Worm (Caenorhabditis elegans) whole organism, late embryonic: Measurements from ENCODE around the gene snrp-3.

Experiments
- C08G9.2 ChIP-seq: sonication (generic microtip); optimal IDR thresholded peaks from 2 replicates; lab custom pipeline; 2016; ENCODE audit warnings: mild to moderate bottlenecking, missing genetic modification characterization, moderate library complexity, missing compliant biosample characterization
- K02D7.2 ChIP-seq: sonication (generic microtip); optimal IDR thresholded peaks from 2 replicates; lab custom pipeline; 2017; ENCODE audit warnings: mild to moderate bottlenecking, missing genetic modification characterization, missing compliant biosample characterization
- T23F11.4 ChIP-seq: fragments of 200-800 bp; sonication (Bioruptor generic); optimal IDR thresholded peaks from 2 replicates; lab custom pipeline; 2018; ENCODE audit warnings: mild to moderate bottlenecking, missing genetic modification characterization, missing compliant biosample characterization
- Y22D7AL.16 ChIP-seq: sonication (generic microtip); optimal IDR thresholded peaks from 2 replicates; lab custom pipeline; 2016; ENCODE audit warnings: missing genetic modification characterization, missing compliant biosample characterization
- ceh-19 ChIP-seq: fragments of 200-800 bp; sonication (Bioruptor generic); optimal IDR thresholded peaks from 2 replicates; lab custom pipeline; 2018; ENCODE audit warnings: mild to moderate bottlenecking, missing genetic modification characterization, missing compliant biosample characterization
- ceh-22 ChIP-seq: sonication (generic microtip); optimal IDR thresholded peaks from 2 replicates; lab custom pipeline; 2017; ENCODE audit warnings: missing biosample characterization, missing genetic modification characterization
- ceh-45 ChIP-seq: fragments of 200-800 bp; sonication (Bioruptor generic); IDR thresholded peaks from 2 replicates; pipeline ENCODE4 v1.3.6; 2022; ENCODE audit warnings: missing genetic modification reagents, missing genetic modification characterization, missing compliant biosample characterization
- ceh-6 ChIP-seq: fragments of 200-800 bp; sonication (Bioruptor generic); optimal IDR thresholded peaks from 2 replicates; lab custom pipeline; 2018; ENCODE audit warnings: mild to moderate bottlenecking, missing genetic modification characterization, missing compliant biosample characterization
- ceh-9 ChIP-seq: sonication (generic microtip); optimal IDR thresholded peaks from 2 replicates; lab custom pipeline; 2016; ENCODE audit warnings: mild to moderate bottlenecking, missing genetic modification characterization, inconsistent platforms, missing compliant biosample characterization
- che-1 ChIP-seq: sonication (generic microtip); optimal IDR thresholded peaks from 2 replicates; lab custom pipeline; 2016; ENCODE audit warnings: mild to moderate bottlenecking, missing genetic modification characterization, missing compliant biosample characterization
- dmd-4 ChIP-seq: sonication (generic microtip); optimal IDR thresholded peaks from 2 replicates; lab custom pipeline; 2016; ENCODE audit warnings: borderline replicate concordance, missing genetic modification characterization, missing compliant biosample characterization
- ets-4 ChIP-seq: sonication (generic microtip); optimal IDR thresholded peaks from 2 replicates; lab custom pipeline; 2016; ENCODE audit warnings: missing genetic modification characterization, missing compliant biosample characterization
- eyg-1 ChIP-seq: sonication (generic microtip); optimal IDR thresholded peaks from 2 replicates; lab custom pipeline; 2016; ENCODE audit warnings: missing genotype, missing genetic modification characterization, missing compliant biosample characterization
- fax-1 ChIP-seq: sonication (generic microtip); optimal IDR thresholded peaks from 2 replicates; lab custom pipeline; 2016; ENCODE audit warnings: missing genotype, missing genetic modification characterization, missing compliant biosample characterization
- fkh-6 ChIP-seq: sonication (generic microtip); optimal IDR thresholded peaks from 2 replicates; lab custom pipeline; 2016; ENCODE audit warnings: missing genetic modification characterization, missing compliant biosample characterization
- hlh-13 ChIP-seq: fragments of 200-800 bp; sonication (Bioruptor generic); optimal IDR thresholded peaks from 2 replicates; lab custom pipeline; 2018; ENCODE audit warnings: mild to moderate bottlenecking, missing genetic modification characterization, missing compliant biosample characterization
- hlh-15 ChIP-seq: sonication (generic microtip); optimal IDR thresholded peaks from 2 replicates; lab custom pipeline; 2016; ENCODE audit warnings: missing genetic modification characterization, missing compliant biosample characterization
- hlh-30 ChIP-seq: sonication (generic microtip); optimal IDR thresholded peaks from 2 replicates; lab custom pipeline; 2017; ENCODE audit warnings: antibody characterized with exemption, missing genetic modification characterization, missing compliant biosample characterization; ENCODE audit not compliant: insufficient read depth
- lim-6 ChIP-seq: sonication (generic microtip); optimal IDR thresholded peaks from 2 replicates; lab custom pipeline; 2016; ENCODE audit warnings: missing genetic modification characterization, missing compliant biosample characterization
- lin-11 ChIP-seq: fragments of 200-800 bp; sonication (Bioruptor generic); optimal IDR thresholded peaks from 2 replicates; lab custom pipeline; 2018; ENCODE audit warnings: mild to moderate bottlenecking, missing genetic modification characterization, missing compliant biosample characterization
- madf-2 ChIP-seq: sonication (generic microtip); optimal IDR thresholded peaks from 2 replicates; lab custom pipeline; 2017; ENCODE audit warnings: missing genetic modification characterization, missing compliant biosample characterization
- nfya-1 ChIP-seq: sonication (generic microtip); optimal IDR thresholded peaks from 2 replicates; lab custom pipeline; 2017; ENCODE audit warnings: missing genetic modification characterization, mild to moderate bottlenecking, missing compliant biosample characterization, antibody characterized with exemption, moderate library complexity
- npax-4 ChIP-seq: sonication (generic microtip); optimal IDR thresholded peaks from 2 replicates; lab custom pipeline; 2016; ENCODE audit warnings: missing genetic modification characterization, missing compliant biosample characterization
- odd-2 ChIP-seq: sonication (generic microtip); optimal IDR thresholded peaks from 2 replicates; lab custom pipeline; 2017; ENCODE audit warnings: antibody characterized with exemption, mild to moderate bottlenecking, missing genetic modification characterization, missing compliant biosample characterization
- pat-9 ChIP-seq: fragments of 200-800 bp; sonication (Bioruptor generic); optimal IDR thresholded peaks from 2 replicates; lab custom pipeline; 2018; ENCODE audit warnings: mild to moderate bottlenecking, missing genetic modification characterization, moderate library complexity, missing compliant biosample characterization
- pax-1 ChIP-seq: fragments of 150-350 bp; optimal IDR thresholded peaks from 2 replicates; lab custom pipeline; 2014; ENCODE audit warnings: missing biosample characterization, missing genetic modification characterization
- pqm-1 ChIP-seq: sonication (generic microtip); optimal IDR thresholded peaks from 2 replicates; lab custom pipeline; 2016; ENCODE audit warnings: missing genetic modification characterization, missing compliant biosample characterization
- rnt-1 ChIP-seq: sonication (generic microtip); optimal IDR thresholded peaks from 2 replicates; lab custom pipeline; 2016; ENCODE audit warnings: missing genetic modification characterization, missing compliant biosample characterization
- sdc-2 ChIP-seq: sonication (generic microtip); optimal IDR thresholded peaks from 2 replicates; lab custom pipeline; 2016; ENCODE audit warnings: missing genotype, missing genetic modification characterization, missing compliant biosample characterization
- sox-4 ChIP-seq: sonication (generic microtip); optimal IDR thresholded peaks from 2 replicates; lab custom pipeline; 2017; ENCODE audit warnings: mild to moderate bottlenecking, missing genetic modification characterization, inconsistent platforms, missing compliant biosample characterization
- syd-9 ChIP-seq: sonication (generic microtip); optimal IDR thresholded peaks from 2 replicates; lab custom pipeline; 2016; ENCODE audit warnings: mild to moderate bottlenecking, missing genetic modification characterization, moderate library complexity, missing compliant biosample characterization
- tbx-7 ChIP-seq: sonication (generic microtip); optimal IDR thresholded peaks from 2 replicates; lab custom pipeline; 2016; ENCODE audit warnings: missing genotype, missing genetic modification characterization, missing compliant biosample characterization
- ttx-3 ChIP-seq: sonication (generic microtip); optimal IDR thresholded peaks from 2 replicates; lab custom pipeline; 2016; ENCODE audit warnings: missing genetic modification reagents, missing genetic modification characterization, missing compliant biosample characterization
- unc-86 ChIP-seq: sonication (generic microtip); optimal IDR thresholded peaks from 2 replicates; lab custom pipeline; 2016; ENCODE audit warnings: missing genetic modification characterization, missing compliant biosample characterization
- zip-5 ChIP-seq: sonication (generic microtip); optimal IDR thresholded peaks from 2 replicates; lab custom pipeline; 2016; ENCODE audit warnings: missing genetic modification characterization, missing compliant biosample characterization

Gene snrp-3

DNA sequence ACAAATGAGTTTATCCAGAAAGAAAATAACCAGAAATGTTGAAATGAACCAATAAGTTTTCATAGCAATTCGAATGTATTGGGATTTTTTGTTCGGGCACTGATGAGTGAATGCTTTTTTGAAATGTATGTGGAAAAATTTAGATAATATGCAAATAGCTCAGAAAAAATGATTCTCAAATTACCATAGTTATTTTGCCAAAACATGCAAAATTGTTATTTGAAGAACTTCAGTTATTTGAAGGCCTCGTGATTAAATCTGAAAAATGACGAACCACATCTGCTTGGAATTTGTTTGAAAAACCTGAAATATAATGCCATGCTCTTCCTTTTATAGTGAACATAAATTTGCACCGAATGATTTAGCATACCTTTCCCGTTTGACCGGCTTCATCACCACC, 29.5 kb downstream of the snrp-3 start, which contains the start of gene C49C8.6:
TSS of gene C49C8.6 (minus strand) at position 101 of the 400 bp plus-strand sequence.
- TF ChIP-seq hlh-13 (GFP tag; lab: Kevin White, UChicago) (no peak), K02D7.2 (tag; lab: Kevin White, UChicago) (no peak), madf-2 (tag; lab: Kevin White, UChicago) (no peak), T23F11.4 (GFP tag; lab: Kevin White, UChicago) (no peak), sox-4 (tag; lab: Kevin White, UChicago) (no peak), pat-9 (tag; lab: Kevin White, UChicago) (no peak), npax-4 (tag; lab: Kevin White, UChicago) (no peak), syd-9 (tag; lab: Kevin White, UChicago) (no peak), fax-1 (tag; lab: Kevin White, UChicago) (no peak), ets-4 (tag; lab: Kevin White, UChicago) (no peak), ceh-45 (GFP tag; lab: Robert Waterston, UW) (no peak), ceh-9 (tag; lab: Kevin White, UChicago) (no peak), zip-5 (tag; lab: Kevin White, UChicago) (no peak), eyg-1 (tag; lab: Kevin White, UChicago) (no peak), fkh-6 (no peak), hlh-15 (no peak)

DNA sequence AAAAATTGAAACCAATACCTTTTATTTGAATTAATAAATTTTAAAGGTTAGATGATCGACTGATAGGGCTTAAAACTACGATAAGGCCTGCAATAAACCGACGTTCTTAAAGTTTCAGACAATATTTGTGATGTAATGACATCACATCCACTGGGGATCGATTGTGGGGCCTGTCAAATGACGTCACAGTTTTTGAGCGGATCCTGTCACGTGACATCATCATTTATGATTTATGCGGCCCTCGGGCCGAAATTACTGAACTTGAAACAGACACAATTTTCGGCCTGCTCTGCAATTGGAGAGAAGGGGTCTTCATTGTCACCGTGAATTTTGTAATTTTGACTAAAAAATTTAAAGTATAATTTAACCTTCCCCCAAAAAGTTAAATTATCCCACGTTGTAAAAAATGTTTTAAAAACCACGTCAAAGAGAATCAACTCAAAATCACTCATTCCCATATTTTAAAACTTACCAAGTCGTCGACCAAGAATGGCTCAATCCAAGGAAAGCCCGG, 33.4 kb downstream of the snrp-3 start, which contains the start of gene C49C8.1:
TSS of gene C49C8.1 (plus strand) at position 464 of the 514 bp plus-strand sequence.
- no peak for TF ChIP-seq odd-2
- no peak for TF ChIP-seq ceh-6 (GFP tag; lab: Kevin White, UChicago)
- peak; percentile 6 for TF ChIP-seq hlh-30 (tag; lab: Kevin White, UChicago)
- TF ChIP-seq pqm-1 (tag; lab: Kevin White, UChicago), result no peak
- TF ChIP-seq sdc-2 (tag; lab: Kevin White, UChicago), result no peak
- TF ChIP-seq C08G9.2 (tag; lab: Kevin White, UChicago), result no peak

DNA sequence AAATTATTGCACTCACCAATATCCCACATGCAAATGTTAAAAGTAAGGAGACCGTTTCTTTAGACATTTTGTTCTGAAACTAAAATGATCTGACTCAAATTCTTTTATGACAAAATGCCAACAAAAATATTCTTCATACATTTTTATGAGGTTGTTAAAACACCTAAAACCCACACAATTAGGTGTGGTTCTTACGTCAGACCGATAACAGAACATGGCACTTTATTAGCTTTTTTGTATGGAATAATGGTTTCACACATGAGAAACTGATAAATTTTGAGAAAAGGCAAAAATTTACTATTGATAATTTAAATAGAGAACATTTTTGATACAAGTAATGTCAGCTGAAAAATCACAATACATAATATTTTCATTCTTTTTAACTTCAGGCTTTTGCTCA, 34.0 kb downstream of the snrp-3 start, which contains the start of gene C49C8.5:
TSS of gene C49C8.5 (minus strand) at position 73 of the 400 bp plus-strand sequence.
- no peak for TF ChIP-seq che-1 (tag; lab: Kevin White, UChicago)
- TF ChIP-seq ceh-22, result no peak
- TF ChIP-seq lim-6 (tag; lab: Kevin White, UChicago), result no peak
- TF ChIP-seq rnt-1 (tag; lab: Kevin White, UChicago), result no peak
- no peak for TF ChIP-seq unc-86
- TF ChIP-seq ttx-3 (tag; lab: Kevin White, UChicago), result no peak
- no peak for TF ChIP-seq ceh-19 (GFP tag; lab: Kevin White, UChicago)
- TF ChIP-seq odd-2, result no peak
- no peak for TF ChIP-seq npax-4 (tag; lab: Kevin White, UChicago)
- no peak for TF ChIP-seq lin-11 (tag; lab: Kevin White, UChicago)
- TF ChIP-seq pax-1 (tag; lab: Kevin White, UChicago), result no peak
- TF ChIP-seq ets-4 (tag; lab: Kevin White, UChicago), result no peak
- no peak for TF ChIP-seq dmd-4 (tag; lab: Kevin White, UChicago)
- TF ChIP-seq Y22D7AL.16 (tag; lab: Kevin White, UChicago), result no peak
- TF ChIP-seq tbx-7 (tag; lab: Kevin White, UChicago), result no peak

DNA sequence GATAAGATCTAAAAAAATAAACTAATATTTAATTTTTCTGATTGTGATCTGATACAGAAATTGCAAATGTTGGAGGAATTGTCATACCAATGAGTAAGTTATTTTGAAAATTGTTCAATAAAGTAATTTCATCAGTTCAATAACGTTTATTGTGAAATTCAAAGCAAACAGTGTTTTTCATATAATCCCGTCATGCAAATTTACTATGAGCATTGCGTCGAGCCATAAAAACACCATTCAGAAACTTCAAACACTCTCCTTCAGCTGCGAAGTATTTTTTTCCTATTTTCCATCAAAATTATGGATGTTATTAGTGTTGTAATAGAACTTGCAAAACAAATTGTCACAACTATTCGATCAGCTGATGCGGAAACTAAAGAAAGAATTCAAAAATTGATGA, 35.8 kb downstream of the snrp-3 start, which contains the start of gene C49C8.8:
TSS of gene C49C8.8 (plus strand) at position 301 of the 400 bp plus-strand sequence.
- TF ChIP-seq nfya-1 (no peak), fax-1 (tag; lab: Kevin White, UChicago) (no peak), sox-4 (tag; lab: Kevin White, UChicago) (no peak), tbx-7 (tag; lab: Kevin White, UChicago) (no peak)
